Worm (Caenorhabditis elegans): ENCODE results near the gene ztf-9.

Gene ztf-9

ce11 chrV:9685559-9685958, 6.4 kb downstream of the ztf-9 start, which contains the start of gene ZK287.4:
Gene ZK287.4, minus strand, starts transcription at chrV:9685659.
- no peak for TF ChIP-seq M03D4.4 (tag; optimal IDR thresholded peaks at IDR 0.05)
- TF ChIP-seq ceh-39 (tag; optimal IDR thresholded peaks at IDR 0.05) = no peak

ce11 chrV:9680260-9680659, 11.7 kb downstream of the ztf-9 start:
- no peak for TF ChIP-seq nhr-76 (tag; optimal IDR thresholded peaks at IDR 0.05)
- no peak for TF ChIP-seq unc-120 (tag; optimal IDR thresholded peaks at IDR 0.05; ENCODE audit: poor library complexity, severe bottlenecking)

ce11 chrV:9679166-9679565, 12.8 kb downstream of the ztf-9 start, which contains the start of gene ZK287.9:
Gene ZK287.9, plus strand, starts transcription at chrV:9679357.
- TF ChIP-seq cnd-1 (tag; optimal IDR thresholded peaks at IDR 0.05) = no peak

ce11 chrV:9677977-9678376, 14.0 kb downstream of the ztf-9 start, which contains the start of gene cthd-1:
Gene cthd-1, plus strand, starts transcription at chrV:9678277.
- no peak for TF ChIP-seq tbx-8 (GFP tag; optimal IDR thresholded peaks at IDR 0.05)
- no peak for TF ChIP-seq drap-1 (GFP tag; optimal IDR thresholded peaks at IDR 0.05)
- TF ChIP-seq unc-62 (GFP tag; optimal IDR thresholded peaks at IDR 0.05) = no peak
- no peak for TF ChIP-seq lin-32 (GFP tag; optimal IDR thresholded peaks at IDR 0.05)

ce11 chrV:9673199-9673843, 18.6 kb downstream of the ztf-9 start, which contains the start of gene sulp-8:
Gene sulp-8, minus strand, starts transcription at chrV:9673667.
- TF ChIP-seq unc-120 (tag; optimal IDR thresholded peaks at IDR 0.05; ENCODE audit: poor library complexity, severe bottlenecking) (no peak), nhr-12 (tag; optimal IDR thresholded peaks at IDR 0.05) (no peak), blmp-1 (tag; optimal IDR thresholded peaks at IDR 0.05) (no peak), sptf-1 (tag; optimal IDR thresholded peaks at IDR 0.05) (no peak), nhr-2 (tag; optimal IDR thresholded peaks at IDR 0.05) (no peak), pha-4 (tag; optimal IDR thresholded peaks at IDR 0.05) (peak; percentile 57), mab-5 (tag; optimal IDR thresholded peaks at IDR 0.05) (no peak), nhr-28 (tag; optimal IDR thresholded peaks at IDR 0.05) (no peak)

- TF ChIP-seq drap-1 (GFP tag; optimal IDR thresholded peaks at IDR 0.05) (no peak), mls-2 (tag; optimal IDR thresholded peaks at IDR 0.05) (no peak), hlh-1 (tag; optimal IDR thresholded peaks at IDR 0.05) (no peak), elt-1 (tag; optimal IDR thresholded peaks at IDR 0.05; ENCODE audit: borderline replicate concordance, insufficient read depth) (no peak), pha-4 (tag; optimal IDR thresholded peaks at IDR 0.05) (no peak), nhr-12 (tag; optimal IDR thresholded peaks at IDR 0.05) (no peak), unc-39 (tag; optimal IDR thresholded peaks at IDR 0.05) (no peak), ceh-39 (tag; optimal IDR thresholded peaks at IDR 0.05) (no peak), unc-62 (GFP tag; optimal IDR thresholded peaks at IDR 0.05) (no peak), nhr-76 (tag; optimal IDR thresholded peaks at IDR 0.05) (no peak), zip-8 (tag; optimal IDR thresholded peaks at IDR 0.05) (no peak), ztf-11 (tag; optimal IDR thresholded peaks at IDR 0.05) (no peak), lin-13 (tag; optimal IDR thresholded peaks at IDR 0.05) (no peak), bed-3 (GFP tag; optimal IDR thresholded peaks at IDR 0.05) (no peak)
These were observed 19.5 kb downstream of the ztf-9 start for ce11 chrV:9672495-9672894.

- TF ChIP-seq nhr-12 (tag; optimal IDR thresholded peaks at IDR 0.05) (no peak), ces-1 (GFP tag; optimal IDR thresholded peaks at IDR 0.05) (peak; percentile 62)
These were observed 25.6 kb downstream of the ztf-9 start, which contains the start of gene ZK287.1 for ce11 chrV:9666394-9666793. Gene ZK287.1, plus strand, starts transcription at chrV:9666694.

ce11 chrV:9664620-9665019, 27.3 kb downstream of the ztf-9 start:
- TF ChIP-seq flh-1 (GFP tag; optimal IDR thresholded peaks at IDR 0.05) = no peak
- TF ChIP-seq ceh-43 (GFP tag; optimal IDR thresholded peaks at IDR 0.05) = no peak
- no peak for TF ChIP-seq nhr-12 (tag; optimal IDR thresholded peaks at IDR 0.05)
- no peak for TF ChIP-seq sptf-1 (tag; optimal IDR thresholded peaks at IDR 0.05)
- TF ChIP-seq snpc-4 (tag; optimal IDR thresholded peaks at IDR 0.05) = no peak
- no peak for TF ChIP-seq nhr-28 (tag; optimal IDR thresholded peaks at IDR 0.05)
- peak; percentile 38 for TF ChIP-seq unc-39 (tag; optimal IDR thresholded peaks at IDR 0.05)
- peak; percentile 10 for TF ChIP-seq lsy-2 (tag; optimal IDR thresholded peaks at IDR 0.05)
- no peak for TF ChIP-seq M03D4.4 (tag; optimal IDR thresholded peaks at IDR 0.05)
- no peak for TF ChIP-seq lin-13 (tag; optimal IDR thresholded peaks at IDR 0.05)
- peak; percentile 65 for TF ChIP-seq ces-1 (GFP tag; optimal IDR thresholded peaks at IDR 0.05)
- TF ChIP-seq drap-1 (GFP tag; optimal IDR thresholded peaks at IDR 0.05) = no peak
- no peak for TF ChIP-seq mls-2 (tag; optimal IDR thresholded peaks at IDR 0.05)
- TF ChIP-seq mep-1 (tag; optimal IDR thresholded peaks at IDR 0.05) = peak; percentile 32
- TF ChIP-seq hlh-1 (tag; optimal IDR thresholded peaks at IDR 0.05) = no peak
- no peak for TF ChIP-seq blmp-1 (tag; optimal IDR thresholded peaks at IDR 0.05)
- no peak for TF ChIP-seq cnd-1 (tag; optimal IDR thresholded peaks at IDR 0.05)
- TF ChIP-seq ztf-11 (tag; optimal IDR thresholded peaks at IDR 0.05) = no peak
- TF ChIP-seq elt-1 (tag; optimal IDR thresholded peaks at IDR 0.05; ENCODE audit: borderline replicate concordance, insufficient read depth) = no peak
- TF ChIP-seq nhr-237 (tag; optimal IDR thresholded peaks at IDR 0.05) = no peak
- no peak for TF ChIP-seq mab-5 (tag; optimal IDR thresholded peaks at IDR 0.05)
- no peak for TF ChIP-seq ceh-83 (GFP tag; optimal IDR thresholded peaks at IDR 0.05)
- no peak for TF ChIP-seq bed-3 (GFP tag; optimal IDR thresholded peaks at IDR 0.05)
- TF ChIP-seq pha-4 (tag; optimal IDR thresholded peaks at IDR 0.05) = no peak

Measured in whole organism, mixed stage, embryonic.